Fruit fly (Drosophila melanogaster): Measurements from ENCODE around the gene CG15172.

dm6 chr2L:19021278-19022220 lies 668 bp upstream of the CG15172 start:
- TF ChIP-seq CG12768 (GFP tag; optimal IDR thresholded peaks at IDR 0.05): peak; percentile 45
- TF ChIP-seq Clk (GFP tag; optimal IDR thresholded peaks at IDR 0.05): peak; percentile 64
- TF ChIP-seq kay (GFP tag; ENCODE audit: borderline replicate concordance): peak; percentile 54
- peak; percentile 49 for TF ChIP-seq CG5204 (GFP tag; optimal IDR thresholded peaks at IDR 0.05)
- no peak for TF ChIP-seq CG1620 (GFP tag; optimal IDR thresholded peaks at IDR 0.05)
- TF ChIP-seq CG7045 (GFP tag; optimal IDR thresholded peaks at IDR 0.05): peak; percentile 74
- peak; percentile 9 for TF ChIP-seq CG14711 (tag; optimal IDR thresholded peaks at IDR 0.05)
- peak; percentile 40 for TF ChIP-seq pad (GFP tag; optimal IDR thresholded peaks at IDR 0.05)
- no peak for TF ChIP-seq toe (GFP tag; optimal IDR thresholded peaks at IDR 0.05)
- no peak for TF ChIP-seq Crg-1 (GFP tag; optimal IDR thresholded peaks at IDR 0.05)
- TF ChIP-seq ovo (GFP tag; optimal IDR thresholded peaks at IDR 0.05): no peak

Measured in whole organism, adult.